Fruit fly (Drosophila melanogaster) whole organism, adult: ENCODE data around the gene CG13855.

Experiments
- CG11617 ChIP-seq: fragments of 200-800 bp; sonication (Bioruptor generic); optimal IDR thresholded peaks from 2 replicates; lab custom pipeline; 2017; ENCODE audit warnings: mild to moderate bottlenecking, missing biosample characterization, missing genetic modification reagents, missing genetic modification characterization
- CG12768 ChIP-seq: fragments of 200-800 bp; sonication (Bioruptor generic); optimal IDR thresholded peaks from 2 replicates; lab custom pipeline; 2017; ENCODE audit warnings: missing biosample characterization, missing genetic modification characterization, mild to moderate bottlenecking, moderate library complexity, missing genetic modification reagents
- CG14711 ChIP-seq: fragments of 200-800 bp; sonication (Bioruptor generic); optimal IDR thresholded peaks from 2 replicates; lab custom pipeline; 2018; ENCODE audit warnings: missing biosample characterization, mild to moderate bottlenecking, missing genetic modification characterization, moderate library complexity
- CG1620 ChIP-seq: fragments of 200-800 bp; sonication (Bioruptor generic); optimal IDR thresholded peaks from 2 replicates; lab custom pipeline; 2016; ENCODE audit warnings: missing biosample characterization, missing genetic modification characterization
- CG33017 ChIP-seq: fragments of 200-800 bp; sonication (Bioruptor generic); optimal IDR thresholded peaks from 2 replicates; lab custom pipeline; 2018; ENCODE audit warnings: missing biosample characterization, mild to moderate bottlenecking, missing genetic modification characterization, moderate library complexity
- CG5204 ChIP-seq: fragments of 200-800 bp; sonication (Bioruptor generic); optimal IDR thresholded peaks from 2 replicates; lab custom pipeline; 2016; ENCODE audit warnings: missing biosample characterization, missing genetic modification characterization
- CG7045 ChIP-seq: fragments of 200-800 bp; sonication (Bioruptor generic); optimal IDR thresholded peaks from 2 replicates; lab custom pipeline; 2017; ENCODE audit warnings: missing biosample characterization, mild to moderate bottlenecking, missing genetic modification characterization
- CG7101 ChIP-seq: fragments of 200-800 bp; sonication (Bioruptor generic); optimal IDR thresholded peaks from 2 replicates; lab custom pipeline; 2018; ENCODE audit warnings: missing biosample characterization, mild to moderate bottlenecking, missing genetic modification characterization, moderate library complexity
- Clk ChIP-seq: fragments of 200-800 bp; sonication (Bioruptor generic); optimal IDR thresholded peaks from 2 replicates; lab custom pipeline; 2017; ENCODE audit warnings: missing biosample characterization, missing genetic modification characterization
- Crg-1 ChIP-seq: fragments of 200-800 bp; sonication (Bioruptor generic); optimal IDR thresholded peaks from 2 replicates; lab custom pipeline; 2016; ENCODE audit warnings: missing biosample characterization, missing genetic modification characterization
- Hr96 ChIP-seq: fragments of 200-800 bp; sonication (Bioruptor generic); optimal IDR thresholded peaks from 2 replicates; lab custom pipeline; 2016; ENCODE audit warnings: missing biosample characterization, missing genetic modification characterization
- Mnt ChIP-seq: fragments of 200-800 bp; sonication (Bioruptor generic); optimal IDR thresholded peaks from 2 replicates; lab custom pipeline; 2016; ENCODE audit warnings: missing biosample characterization, mild to moderate bottlenecking, missing genetic modification characterization
- bab1 ChIP-seq: fragments of 200-800 bp; sonication (Bioruptor generic); optimal IDR thresholded peaks from 3 replicates; lab custom pipeline; 2019; ENCODE audit warnings: missing biosample characterization, mild to moderate bottlenecking, missing genetic modification characterization, moderate library complexity
- cic ChIP-seq: fragments of 200-800 bp; sonication (Bioruptor generic); optimal IDR thresholded peaks from 2 replicates; lab custom pipeline; 2017; ENCODE audit warnings: missing biosample characterization, mild to moderate bottlenecking, missing genetic modification characterization, moderate library complexity
- cnc ChIP-seq, 2 experiments: fragments of >200 bp; optimal IDR thresholded peaks; 2 replicates each; lab custom pipeline; 2017
- kay ChIP-seq: fragments of 200-800 bp; sonication (Bioruptor generic); peaks from one replicate; lab custom pipeline; 2016; ENCODE audit warnings: missing biosample characterization, missing genetic modification characterization, borderline replicate concordance
- ovo ChIP-seq: fragments of 200-800 bp; sonication (Bioruptor generic); optimal IDR thresholded peaks from 2 replicates; lab custom pipeline; 2016; ENCODE audit warnings: missing biosample characterization, missing genetic modification characterization
- pad ChIP-seq: fragments of 200-800 bp; sonication (Bioruptor generic); optimal IDR thresholded peaks from 3 replicates; lab custom pipeline; 2017; ENCODE audit warnings: missing biosample characterization, missing genetic modification characterization, mild to moderate bottlenecking, moderate library complexity, missing genetic modification reagents
- tj ChIP-seq: fragments of 200-800 bp; sonication (Bioruptor generic); optimal IDR thresholded peaks from 3 replicates; lab custom pipeline; 2017; ENCODE audit warnings: missing biosample characterization, mild to moderate bottlenecking, missing genetic modification characterization, moderate library complexity
- toe ChIP-seq: fragments of 200-800 bp; sonication (Bioruptor generic); optimal IDR thresholded peaks from 2 replicates; lab custom pipeline; 2016; ENCODE audit warnings: missing biosample characterization, missing genetic modification characterization

The CG13855 gene

DNA sequence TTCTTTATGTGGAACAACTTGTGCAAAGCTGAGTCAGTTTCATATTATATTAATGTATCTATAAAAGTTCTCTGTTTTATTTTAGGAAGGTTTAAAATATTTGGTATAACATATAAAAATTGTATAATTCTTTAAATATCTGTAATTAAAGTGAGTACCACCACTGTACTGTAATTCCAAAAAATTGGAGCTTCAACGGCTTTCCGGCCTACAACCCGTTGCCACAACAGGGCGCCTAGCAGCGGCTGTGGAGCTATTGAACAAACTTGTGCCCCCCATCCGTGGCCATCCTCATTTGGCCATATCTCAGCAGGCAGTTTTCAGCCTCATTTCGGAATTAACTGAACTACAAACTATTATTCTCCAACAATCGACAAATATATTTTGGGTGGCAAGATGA, at the start of gene CG13855:
TSS of gene CG13855 (plus strand) at position 301 of the 400 bp plus-strand sequence.
- TF ChIP-seq CG7101, result no peak
- no peak for TF ChIP-seq Mnt (GFP tag; lab: Kevin White, UChicago)
- TF ChIP-seq toe (GFP tag; lab: Kevin White, UChicago), result no peak
- no peak for TF ChIP-seq CG5204 (GFP tag; lab: Kevin White, UChicago)
- no peak for TF ChIP-seq CG7045 (GFP tag; lab: Kevin White, UChicago)
- TF ChIP-seq CG12768 (GFP tag; lab: Kevin White, UChicago), result no peak
- TF ChIP-seq Hr96, result no peak

DNA sequence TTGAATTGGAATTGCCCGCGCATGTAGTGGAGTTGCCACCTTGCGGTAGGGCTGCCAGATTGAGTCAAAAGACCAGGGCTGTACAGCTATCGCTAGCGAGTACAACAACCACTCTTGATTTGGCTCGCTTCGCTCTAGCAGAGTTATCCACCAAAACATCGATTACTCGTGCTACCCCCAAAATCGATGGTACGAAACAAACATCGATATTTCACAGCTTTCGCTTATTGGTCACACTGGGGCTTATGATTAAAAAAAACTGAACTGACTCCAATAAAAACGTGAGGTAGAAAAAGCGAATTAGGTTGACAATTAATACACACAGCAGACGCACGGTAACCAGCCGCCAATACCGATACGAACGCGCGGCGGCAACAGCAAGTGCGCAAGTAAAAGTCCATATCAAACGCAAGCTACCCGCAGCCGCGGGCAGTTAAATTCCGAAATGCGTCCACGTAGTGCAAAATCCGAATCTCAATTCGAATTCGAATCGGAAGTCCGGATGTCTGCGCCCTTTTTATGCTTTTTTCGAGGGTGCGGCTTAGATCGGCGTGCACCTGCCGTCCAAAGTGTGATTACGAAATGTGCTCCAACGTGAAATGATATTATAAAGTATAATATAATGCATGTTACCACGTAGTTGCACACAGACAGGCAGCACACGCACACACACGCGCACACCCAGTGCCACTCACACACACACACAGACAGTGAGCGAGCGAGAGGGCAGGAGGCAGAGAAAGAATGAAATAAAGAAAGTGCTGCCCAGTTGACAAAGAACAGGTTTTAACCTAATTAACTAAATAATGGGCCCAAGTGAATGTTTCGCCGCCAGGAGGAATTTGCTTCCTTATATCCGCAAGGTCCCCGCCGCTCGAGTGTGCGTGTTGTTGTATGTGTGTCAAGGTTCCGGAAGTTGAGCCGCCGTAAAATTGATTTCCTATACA, 49.0 kb upstream of the CG13855 start, which contains the start of gene Sar1:
TSS of gene Sar1 (plus strand) at position 222 of the 947 bp plus-strand sequence.
- no peak for TF ChIP-seq CG7045 (GFP tag; lab: Kevin White, UChicago)
- TF ChIP-seq Crg-1, result peak; percentile 18
- no peak for TF ChIP-seq ovo (GFP tag; lab: Kevin White, UChicago)
- peak; percentile 26 for TF ChIP-seq pad (GFP tag; lab: Kevin White, UChicago)
- TF ChIP-seq Hr96, result no peak
- peak; percentile 58 for TF ChIP-seq CG1620 (GFP tag; lab: Kevin White, UChicago)
- TF ChIP-seq bab1 (GFP tag; lab: Kevin White, UChicago), result peak; percentile 46
- TF ChIP-seq cic (GFP tag; lab: Kevin White, UChicago), result peak; percentile 61
- TF ChIP-seq cnc (optimal IDR thresholded peaks at IDR 0.05; lab: Kevin White, UChicago), result no peak
- no peak for TF ChIP-seq toe (GFP tag; lab: Kevin White, UChicago)
- TF ChIP-seq CG11617 (GFP tag; lab: Kevin White, UChicago), result peak; percentile 21
- TF ChIP-seq CG5204 (GFP tag; lab: Kevin White, UChicago), result no peak
- no peak for TF ChIP-seq tj (GFP tag; lab: Kevin White, UChicago)
- TF ChIP-seq kay (GFP tag; lab: Kevin White, UChicago), result no peak
- no peak for TF ChIP-seq CG33017 (tag; lab: Kevin White, UChicago)
- peak; percentile 36 for TF ChIP-seq Mnt (GFP tag; lab: Kevin White, UChicago)
- TF ChIP-seq CG12768 (GFP tag; lab: Kevin White, UChicago), result peak; percentile 47
- no peak for TF ChIP-seq CG14711 (tag; lab: Kevin White, UChicago)
- peak; percentile 21 for TF ChIP-seq Clk (GFP tag; lab: Kevin White, UChicago)
- TF ChIP-seq CG7101, result peak; percentile 13

DNA sequence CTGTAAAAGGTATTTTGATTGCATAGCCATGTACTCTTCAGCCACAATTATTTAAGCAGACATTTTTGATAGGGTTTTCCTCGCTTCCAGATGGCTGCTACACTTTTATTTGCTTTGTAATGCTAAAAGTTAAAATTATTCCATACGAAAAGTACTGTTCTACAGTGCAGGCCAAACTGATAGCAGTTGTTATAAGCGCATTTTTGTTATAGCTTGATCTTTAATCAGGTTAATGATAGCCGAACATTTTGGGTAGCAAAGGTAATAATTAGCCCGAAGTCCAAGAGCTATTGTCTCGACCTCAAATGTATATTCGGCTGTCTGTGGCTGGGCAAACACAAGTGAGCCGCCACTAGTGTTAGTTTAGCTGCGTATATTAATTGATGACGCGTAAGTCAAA, 47.8 kb upstream of the CG13855 start:
- no peak for TF ChIP-seq Hr96

DNA sequence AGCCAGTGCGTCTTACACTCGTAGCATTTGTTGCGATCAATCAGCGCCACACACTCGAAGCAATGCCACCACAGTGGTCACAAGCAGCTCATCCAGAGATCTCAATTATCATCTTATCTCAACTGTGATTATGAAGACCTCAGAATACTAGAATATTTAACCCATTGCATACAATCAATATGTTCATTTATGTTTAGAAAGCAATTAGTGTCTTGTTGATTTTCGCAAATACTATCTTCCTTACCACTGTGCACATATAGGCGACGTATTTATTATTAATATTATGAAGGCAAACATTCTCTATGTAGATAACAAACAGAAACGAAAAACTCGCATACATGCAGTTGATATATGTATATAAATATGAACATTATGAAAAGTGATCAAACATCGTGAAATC, 46.9 kb upstream of the CG13855 start:
- peak; percentile 26 for TF ChIP-seq Hr96
- peak; percentile 76 for TF ChIP-seq CG14711 (tag; lab: Kevin White, UChicago)
- TF ChIP-seq kay (GFP tag; lab: Kevin White, UChicago), result no peak
- TF ChIP-seq CG11617 (GFP tag; lab: Kevin White, UChicago), result peak; percentile 63
- no peak for TF ChIP-seq cnc (optimal IDR thresholded peaks at IDR 0.05; lab: Kevin White, UChicago)
- TF ChIP-seq CG1620 (GFP tag; lab: Kevin White, UChicago), result no peak
- no peak for TF ChIP-seq Crg-1
- no peak for TF ChIP-seq CG5204 (GFP tag; lab: Kevin White, UChicago)
- no peak for TF ChIP-seq Clk (GFP tag; lab: Kevin White, UChicago)
- TF ChIP-seq Mnt (GFP tag; lab: Kevin White, UChicago), result peak; percentile 15
- TF ChIP-seq pad (GFP tag; lab: Kevin White, UChicago), result peak; percentile 30
- peak; percentile 7 for TF ChIP-seq toe (GFP tag; lab: Kevin White, UChicago)
- peak; percentile 55 for TF ChIP-seq CG7045 (GFP tag; lab: Kevin White, UChicago)
- peak; percentile 79 for TF ChIP-seq CG12768 (GFP tag; lab: Kevin White, UChicago)
- TF ChIP-seq ovo (GFP tag; lab: Kevin White, UChicago), result no peak
- peak; percentile 29 for TF ChIP-seq cic (GFP tag; lab: Kevin White, UChicago)
- TF ChIP-seq bab1 (GFP tag; lab: Kevin White, UChicago), result no peak
- TF ChIP-seq CG7101, result peak; percentile 80
- TF ChIP-seq CG33017 (tag; lab: Kevin White, UChicago), result peak; percentile 79
- TF ChIP-seq tj (GFP tag; lab: Kevin White, UChicago), result peak; percentile 33

DNA sequence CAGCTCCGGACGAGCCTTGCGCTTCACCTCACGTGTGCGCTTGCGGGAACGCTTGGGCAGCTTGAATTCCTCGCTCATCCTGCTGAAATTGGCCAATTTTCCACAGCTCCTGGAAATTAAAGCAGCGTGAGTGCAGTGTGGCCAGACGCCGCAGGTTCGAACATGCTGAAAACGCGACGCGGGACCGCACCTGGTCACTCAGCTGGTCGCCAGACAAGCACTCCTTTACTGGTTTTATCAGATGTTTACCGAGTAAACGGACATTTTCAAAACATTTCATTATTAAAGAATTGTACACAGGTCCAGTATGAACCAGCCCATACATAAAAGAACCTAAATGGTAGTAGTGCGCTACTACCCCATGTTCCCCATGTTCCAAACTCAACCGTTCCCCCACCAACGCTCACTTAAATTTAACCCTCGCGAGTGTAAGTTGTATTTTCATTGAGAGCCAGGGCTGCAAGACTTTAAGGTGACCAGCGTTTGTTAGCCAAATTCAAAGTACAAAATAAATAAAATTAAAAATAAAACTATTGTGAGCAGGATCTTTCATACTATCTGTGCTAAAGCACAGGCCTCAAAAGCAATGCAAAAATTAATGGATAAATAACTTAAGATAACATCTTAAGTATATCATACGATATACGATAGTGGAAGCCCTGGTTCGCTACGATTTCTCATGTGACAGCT, 43.4 kb upstream of the CG13855 start, which contains the start of the genes JMJD6, CG7071 and Muted:
TSS of gene JMJD6 (minus strand) at position 154 of the 690 bp plus-strand sequence.
TSS of gene CG7071 (plus strand) at position 403 of the 690 bp plus-strand sequence.
TSS of gene Muted (plus strand) at position 403 of the 690 bp plus-strand sequence.
- TF ChIP-seq tj (GFP tag; lab: Kevin White, UChicago) (peak; percentile 78), Mnt (GFP tag; lab: Kevin White, UChicago) (peak; percentile 86), cic (GFP tag; lab: Kevin White, UChicago) (peak; percentile 80), CG12768 (GFP tag; lab: Kevin White, UChicago) (peak; percentile 92), CG7045 (GFP tag; lab: Kevin White, UChicago) (peak; percentile 90), bab1 (GFP tag; lab: Kevin White, UChicago) (peak; percentile 94), CG11617 (GFP tag; lab: Kevin White, UChicago) (peak; percentile 91), CG7101 (peak; percentile 95), Clk (GFP tag; lab: Kevin White, UChicago) (peak; percentile 90), CG5204 (GFP tag; lab: Kevin White, UChicago) (no peak), Hr96 (peak; percentile 86), ovo (GFP tag; lab: Kevin White, UChicago) (peak; percentile 84), kay (GFP tag; lab: Kevin White, UChicago) (no peak), Crg-1 (peak; percentile 88), CG33017 (tag; lab: Kevin White, UChicago) (peak; percentile 90), cnc (optimal IDR thresholded peaks at IDR 0.05; lab: Kevin White, UChicago) (no peak), toe (GFP tag; lab: Kevin White, UChicago) (peak; percentile 96), CG14711 (tag; lab: Kevin White, UChicago) (peak; percentile 88), pad (GFP tag; lab: Kevin White, UChicago) (peak; percentile 84), CG1620 (GFP tag; lab: Kevin White, UChicago) (peak; percentile 96)
